Fruit fly (Drosophila melanogaster) whole organism, adult: ENCODE data around the gene mad2.
A peak's percentile ranks its signal among the peaks of the same experiment; 100 is the strongest.

Experiments used
- CG11617 ChIP-seq: fragments of 200-800 bp; sonication (Bioruptor generic); optimal IDR thresholded peaks from 2 replicates; lab custom pipeline; 2017; ENCODE audit warnings: mild to moderate bottlenecking, missing biosample characterization, missing genetic modification reagents, missing genetic modification characterization
- CG12768 ChIP-seq: fragments of 200-800 bp; sonication (Bioruptor generic); optimal IDR thresholded peaks from 2 replicates; lab custom pipeline; 2017; ENCODE audit warnings: missing biosample characterization, missing genetic modification characterization, mild to moderate bottlenecking, moderate library complexity, missing genetic modification reagents
- CG14711 ChIP-seq: fragments of 200-800 bp; sonication (Bioruptor generic); optimal IDR thresholded peaks from 2 replicates; lab custom pipeline; 2018; ENCODE audit warnings: missing biosample characterization, mild to moderate bottlenecking, missing genetic modification characterization, moderate library complexity
- CG1620 ChIP-seq: fragments of 200-800 bp; sonication (Bioruptor generic); optimal IDR thresholded peaks from 2 replicates; lab custom pipeline; 2016; ENCODE audit warnings: missing biosample characterization, missing genetic modification characterization
- CG33017 ChIP-seq: fragments of 200-800 bp; sonication (Bioruptor generic); optimal IDR thresholded peaks from 2 replicates; lab custom pipeline; 2018; ENCODE audit warnings: missing biosample characterization, mild to moderate bottlenecking, missing genetic modification characterization, moderate library complexity
- CG5204 ChIP-seq: fragments of 200-800 bp; sonication (Bioruptor generic); optimal IDR thresholded peaks from 2 replicates; lab custom pipeline; 2016; ENCODE audit warnings: missing biosample characterization, missing genetic modification characterization
- CG7045 ChIP-seq: fragments of 200-800 bp; sonication (Bioruptor generic); optimal IDR thresholded peaks from 2 replicates; lab custom pipeline; 2017; ENCODE audit warnings: missing biosample characterization, mild to moderate bottlenecking, missing genetic modification characterization
- CG7101 ChIP-seq: fragments of 200-800 bp; sonication (Bioruptor generic); optimal IDR thresholded peaks from 2 replicates; lab custom pipeline; 2018; ENCODE audit warnings: missing biosample characterization, mild to moderate bottlenecking, missing genetic modification characterization, moderate library complexity
- Clk ChIP-seq: fragments of 200-800 bp; sonication (Bioruptor generic); optimal IDR thresholded peaks from 2 replicates; lab custom pipeline; 2017; ENCODE audit warnings: missing biosample characterization, missing genetic modification characterization
- Crg-1 ChIP-seq: fragments of 200-800 bp; sonication (Bioruptor generic); optimal IDR thresholded peaks from 2 replicates; lab custom pipeline; 2016; ENCODE audit warnings: missing biosample characterization, missing genetic modification characterization
- Hr96 ChIP-seq: fragments of 200-800 bp; sonication (Bioruptor generic); optimal IDR thresholded peaks from 2 replicates; lab custom pipeline; 2016; ENCODE audit warnings: missing biosample characterization, missing genetic modification characterization
- Mnt ChIP-seq: fragments of 200-800 bp; sonication (Bioruptor generic); optimal IDR thresholded peaks from 2 replicates; lab custom pipeline; 2016; ENCODE audit warnings: missing biosample characterization, mild to moderate bottlenecking, missing genetic modification characterization
- bab1 ChIP-seq: fragments of 200-800 bp; sonication (Bioruptor generic); optimal IDR thresholded peaks from 3 replicates; lab custom pipeline; 2019; ENCODE audit warnings: missing biosample characterization, mild to moderate bottlenecking, missing genetic modification characterization, moderate library complexity
- cic ChIP-seq: fragments of 200-800 bp; sonication (Bioruptor generic); optimal IDR thresholded peaks from 2 replicates; lab custom pipeline; 2017; ENCODE audit warnings: missing biosample characterization, mild to moderate bottlenecking, missing genetic modification characterization, moderate library complexity
- cnc ChIP-seq, 2 experiments: fragments of >200 bp; optimal IDR thresholded peaks; 2 replicates each; lab custom pipeline; 2017
- kay ChIP-seq: fragments of 200-800 bp; sonication (Bioruptor generic); peaks from one replicate; lab custom pipeline; 2016; ENCODE audit warnings: missing biosample characterization, missing genetic modification characterization, borderline replicate concordance
- ovo ChIP-seq: fragments of 200-800 bp; sonication (Bioruptor generic); optimal IDR thresholded peaks from 2 replicates; lab custom pipeline; 2016; ENCODE audit warnings: missing biosample characterization, missing genetic modification characterization
- pad ChIP-seq: fragments of 200-800 bp; sonication (Bioruptor generic); optimal IDR thresholded peaks from 3 replicates; lab custom pipeline; 2017; ENCODE audit warnings: missing biosample characterization, missing genetic modification characterization, mild to moderate bottlenecking, moderate library complexity, missing genetic modification reagents
- tj ChIP-seq: fragments of 200-800 bp; sonication (Bioruptor generic); optimal IDR thresholded peaks from 3 replicates; lab custom pipeline; 2017; ENCODE audit warnings: missing biosample characterization, mild to moderate bottlenecking, missing genetic modification characterization, moderate library complexity
- toe ChIP-seq: fragments of 200-800 bp; sonication (Bioruptor generic); optimal IDR thresholded peaks from 2 replicates; lab custom pipeline; 2016; ENCODE audit warnings: missing biosample characterization, missing genetic modification characterization

mad2 gene

DNA sequence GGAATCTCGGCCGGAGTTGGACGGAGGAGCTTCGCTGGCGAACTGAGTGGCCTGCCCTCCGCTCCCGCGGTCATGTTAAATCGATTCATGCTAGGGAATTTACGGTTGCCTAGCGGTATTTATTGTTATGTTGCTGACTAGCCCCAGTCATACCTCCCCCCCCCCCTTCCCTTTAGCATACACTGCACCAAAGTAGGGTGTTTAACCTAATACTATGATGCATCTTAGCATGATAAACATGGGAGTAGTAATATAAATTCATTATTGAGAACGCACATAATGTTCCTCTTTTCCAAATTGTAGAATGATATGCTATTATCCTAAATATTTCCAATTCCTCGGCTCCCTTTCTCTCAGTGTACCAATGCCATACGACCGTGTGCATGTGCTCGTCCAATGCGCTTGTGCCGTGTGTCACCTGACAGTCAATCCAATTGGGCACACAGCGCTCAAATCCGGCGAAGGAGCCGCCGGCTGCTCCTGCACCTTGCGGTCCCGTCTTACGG lies 16.3 kb downstream of the mad2 start, which contains the start of gene Tektin-C:
TSS of gene Tektin-C (minus strand) at position 51 of the 506 bp plus-strand sequence.
- TF ChIP-seq cnc (optimal IDR thresholded peaks at IDR 0.05; lab: Kevin White, UChicago) (no peak), CG5204 (GFP tag; lab: Kevin White, UChicago) (no peak), tj (GFP tag; lab: Kevin White, UChicago) (no peak), pad (no peak), kay (GFP tag; lab: Kevin White, UChicago) (no peak), Clk (GFP tag; lab: Kevin White, UChicago) (no peak), CG1620 (GFP tag; lab: Kevin White, UChicago) (no peak), bab1 (no peak)

DNA sequence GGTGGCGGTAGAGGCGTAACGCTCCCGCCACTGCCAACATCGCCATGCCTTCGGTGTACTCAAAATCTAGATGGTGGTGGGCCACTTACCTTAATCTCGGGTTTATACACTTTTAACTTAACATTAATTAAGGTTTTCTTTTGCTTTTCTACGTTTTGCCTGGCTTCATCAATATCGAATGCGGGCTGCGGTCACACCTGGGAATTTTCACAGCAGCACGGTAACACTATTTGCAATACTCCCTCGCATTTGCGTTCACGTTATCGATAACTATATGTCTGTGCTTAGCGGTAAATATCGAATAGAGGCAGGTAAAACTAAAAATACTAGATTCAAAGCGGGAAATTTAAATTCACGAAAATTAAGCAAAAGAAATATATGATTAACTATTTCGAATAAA lies 18.9 kb downstream of the mad2 start, which contains the start of gene Bre1:
TSS of gene Bre1 (minus strand) at position 226 of the 400 bp plus-strand sequence.
- TF ChIP-seq Crg-1 (GFP tag; lab: Kevin White, UChicago) (no peak), bab1 (peak; percentile 24), CG14711 (tag; lab: Kevin White, UChicago) (peak; percentile 4)

DNA sequence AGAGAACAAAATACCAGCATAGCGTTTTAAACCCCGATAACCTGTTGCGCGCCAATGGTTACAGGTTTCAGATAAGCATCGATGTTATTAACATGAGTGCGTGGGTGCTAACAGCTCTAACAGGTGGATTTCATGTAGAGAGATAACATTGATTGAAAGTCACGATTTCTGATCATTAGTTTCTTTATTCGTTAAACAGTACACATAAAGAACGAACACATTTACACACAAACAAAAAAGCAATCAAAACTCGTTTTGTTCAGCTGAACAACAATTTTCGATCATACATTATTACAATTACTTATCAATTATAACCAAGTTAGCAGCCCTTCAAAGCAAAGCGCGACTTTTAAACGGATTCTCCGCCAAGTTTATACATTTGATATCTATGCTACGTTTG lies 23.2 kb downstream of the mad2 start:
- TF ChIP-seq toe: no peak
- no peak for TF ChIP-seq CG1620 (GFP tag; lab: Kevin White, UChicago)
- no peak for TF ChIP-seq cic (GFP tag; lab: Kevin White, UChicago)
- peak; percentile 29 for TF ChIP-seq CG7101 (tag; lab: Kevin White, UChicago)
- TF ChIP-seq CG11617 (GFP tag; lab: Kevin White, UChicago): no peak
- TF ChIP-seq bab1: peak; percentile 23
- no peak for TF ChIP-seq cnc (optimal IDR thresholded peaks at IDR 0.05; lab: Kevin White, UChicago)
- TF ChIP-seq Crg-1 (GFP tag; lab: Kevin White, UChicago): no peak
- TF ChIP-seq CG33017 (tag; lab: Kevin White, UChicago): peak; percentile 35
- peak; percentile 37 for TF ChIP-seq CG14711 (tag; lab: Kevin White, UChicago)
- TF ChIP-seq Mnt (GFP tag; lab: Kevin White, UChicago): no peak

DNA sequence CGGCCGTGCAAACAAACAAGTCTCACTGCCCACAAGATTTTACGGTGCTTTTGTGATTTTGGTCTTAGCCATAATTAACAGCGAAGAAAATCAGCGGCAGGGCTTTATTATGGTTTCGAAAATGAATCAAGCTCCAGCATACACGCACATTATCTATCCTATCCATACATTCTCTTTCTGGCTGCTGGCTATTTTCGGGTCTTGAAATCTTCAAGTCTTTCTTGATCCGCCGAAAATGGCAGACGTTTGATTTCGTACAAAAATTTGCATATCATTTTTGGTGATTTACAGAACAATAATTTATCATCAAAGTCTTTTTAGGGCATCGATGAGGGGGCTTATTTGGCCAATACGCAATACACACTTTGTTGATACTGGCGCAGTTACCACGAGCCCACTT lies 24.1 kb downstream of the mad2 start:
- TF ChIP-seq cnc (optimal IDR thresholded peaks at IDR 0.05; lab: Kevin White, UChicago) (no peak), CG12768 (GFP tag; lab: Kevin White, UChicago) (no peak), kay (GFP tag; lab: Kevin White, UChicago) (no peak), CG11617 (GFP tag; lab: Kevin White, UChicago) (no peak), Hr96 (GFP tag; lab: Kevin White, UChicago) (no peak), CG7101 (tag; lab: Kevin White, UChicago) (no peak), Clk (GFP tag; lab: Kevin White, UChicago) (no peak), pad (no peak), tj (GFP tag; lab: Kevin White, UChicago) (no peak), CG14711 (tag; lab: Kevin White, UChicago) (no peak), CG1620 (GFP tag; lab: Kevin White, UChicago) (no peak), CG7045 (no peak), CG33017 (tag; lab: Kevin White, UChicago) (no peak), CG5204 (GFP tag; lab: Kevin White, UChicago) (no peak), ovo (GFP tag; lab: Kevin White, UChicago) (no peak), bab1 (no peak)

DNA sequence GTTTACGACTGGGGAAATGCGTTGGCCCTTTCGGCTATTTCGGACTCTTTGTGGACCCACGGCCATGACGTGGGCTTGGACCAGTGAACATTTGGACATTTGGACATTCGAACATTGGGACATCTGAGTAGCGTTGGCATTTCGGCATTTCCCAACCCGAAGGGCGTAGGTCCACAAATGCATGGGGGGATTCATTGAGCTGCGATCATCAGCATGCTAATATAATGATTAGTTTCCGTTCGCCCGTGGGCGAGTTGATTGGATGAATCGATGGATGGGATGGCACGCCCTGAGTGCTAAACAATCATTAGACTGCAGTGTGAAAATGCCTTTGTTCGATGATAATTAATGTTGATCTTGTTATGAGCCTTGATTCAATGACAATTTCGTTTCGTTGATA lies 25.4 kb downstream of the mad2 start:
- TF ChIP-seq toe (no peak), cic (GFP tag; lab: Kevin White, UChicago) (no peak), CG14711 (tag; lab: Kevin White, UChicago) (no peak), CG33017 (tag; lab: Kevin White, UChicago) (no peak), CG7101 (tag; lab: Kevin White, UChicago) (no peak), Hr96 (GFP tag; lab: Kevin White, UChicago) (no peak), Clk (GFP tag; lab: Kevin White, UChicago) (no peak), cnc (optimal IDR thresholded peaks at IDR 0.05; lab: Kevin White, UChicago) (no peak), Crg-1 (GFP tag; lab: Kevin White, UChicago) (no peak), CG11617 (GFP tag; lab: Kevin White, UChicago) (no peak), CG5204 (GFP tag; lab: Kevin White, UChicago) (no peak), Mnt (GFP tag; lab: Kevin White, UChicago) (no peak), ovo (GFP tag; lab: Kevin White, UChicago) (no peak), bab1 (no peak), pad (no peak), CG7045 (no peak), tj (GFP tag; lab: Kevin White, UChicago) (no peak), CG1620 (GFP tag; lab: Kevin White, UChicago) (no peak), kay (GFP tag; lab: Kevin White, UChicago) (no peak)

DNA sequence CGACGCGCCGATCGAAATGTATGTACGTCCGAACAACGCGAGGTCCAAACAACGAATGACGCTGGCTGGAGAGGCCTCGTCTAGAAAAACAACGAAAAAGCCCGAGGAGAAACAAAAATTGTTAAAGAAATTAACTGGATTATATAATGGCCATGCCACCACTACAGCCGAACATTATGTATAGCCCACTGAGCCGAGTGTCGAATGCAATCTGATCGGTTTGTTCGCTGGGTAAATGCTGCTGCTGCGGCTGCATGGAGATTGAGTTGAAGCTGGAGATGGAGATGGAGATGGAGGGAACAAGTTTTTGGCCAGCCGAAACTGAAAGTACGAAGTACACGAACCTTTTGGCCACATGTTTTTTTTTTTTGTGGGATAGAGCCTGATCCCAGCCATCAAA lies 26.3 kb downstream of the mad2 start, which contains the start of gene Cralbp:
TSS of gene Cralbp (minus strand) at position 115 of the 400 bp plus-strand sequence.
- TF ChIP-seq cic (GFP tag; lab: Kevin White, UChicago) (no peak), CG7045 (no peak), Clk (GFP tag; lab: Kevin White, UChicago) (no peak), Crg-1 (GFP tag; lab: Kevin White, UChicago) (no peak), kay (GFP tag; lab: Kevin White, UChicago) (no peak), bab1 (no peak), CG14711 (tag; lab: Kevin White, UChicago) (no peak), CG11617 (GFP tag; lab: Kevin White, UChicago) (no peak), Hr96 (GFP tag; lab: Kevin White, UChicago) (no peak), cnc (optimal IDR thresholded peaks at IDR 0.05; lab: Kevin White, UChicago) (no peak)
